Fruit fly (Drosophila melanogaster) whole organism, embryonic: ENCODE results near the gene crc.
A peak's percentile ranks its signal among the peaks of the same experiment; 100 is the strongest.

Experiments
- Aef1 ChIP-seq: fragments of 200-800 bp; sonication (Bioruptor generic); IDR thresholded peaks from 3 replicates; pipeline ENCODE4 v1.3.6; 2022; ENCODE audit warnings: missing biosample characterization, missing genetic modification characterization
- Antp ChIP-seq: fragments of 200-800 bp; sonication (Bioruptor generic); optimal IDR thresholded peaks from 3 replicates; lab custom pipeline; 2016; ENCODE audit warnings: missing biosample characterization, missing genetic modification characterization
- Bgb ChIP-seq: fragments of 200-800 bp; sonication (Bioruptor generic); IDR thresholded peaks from 2 replicates; pipeline ENCODE4 v1.3.6; 2022; ENCODE audit warnings: missing biosample characterization, missing genetic modification characterization; ENCODE audit not compliant: partially characterized antibody
- CG11723 ChIP-seq: fragments of 200-800 bp; sonication (Bioruptor generic); optimal IDR thresholded peaks from 2 replicates; lab custom pipeline; 2017; ENCODE audit warnings: missing biosample characterization, mild to moderate bottlenecking, missing genetic modification characterization
- CG12744 ChIP-seq: fragments of 200-800 bp; sonication (Bioruptor generic); optimal IDR thresholded peaks from 2 replicates; lab custom pipeline; 2016; ENCODE audit warnings: missing biosample characterization, missing genetic modification characterization
- CG13287 ChIP-seq: fragments of 200-800 bp; sonication (Bioruptor generic); IDR thresholded peaks from 2 replicates; pipeline ENCODE4 v1.3.6; 2022; ENCODE audit warnings: missing biosample characterization, missing genetic modification characterization; ENCODE audit not compliant: partially characterized antibody
- CG14441 ChIP-seq: fragments of 200-800 bp; sonication (Bioruptor generic); IDR thresholded peaks from 2 replicates; pipeline ENCODE4 v1.3.6; 2022; ENCODE audit warnings: missing biosample characterization, missing genetic modification characterization
- CG15073 ChIP-seq: fragments of 200-800 bp; sonication (Bioruptor generic); optimal IDR thresholded peaks from 2 replicates; lab custom pipeline; 2016; ENCODE audit warnings: missing biosample characterization, missing genetic modification characterization
- CG15601 ChIP-seq: fragments of 200-800 bp; sonication (Bioruptor generic); optimal IDR thresholded peaks from 3 replicates; lab custom pipeline; 2019; ENCODE audit warnings: missing biosample characterization, mild to moderate bottlenecking, missing genetic modification characterization, moderate library complexity
- CG18011 ChIP-seq: fragments of 200-800 bp; sonication (Bioruptor generic); optimal IDR thresholded peaks from 2 replicates; lab custom pipeline; 2017; ENCODE audit warnings: missing biosample characterization, missing genetic modification characterization, mild to moderate bottlenecking, moderate library complexity, missing genotype
- CG2116 ChIP-seq: fragments of 200-800 bp; sonication (Bioruptor generic); optimal IDR thresholded peaks from 3 replicates; lab custom pipeline; 2018; ENCODE audit warnings: missing biosample characterization, mild to moderate bottlenecking, missing genetic modification characterization
- CG2120 ChIP-seq: fragments of 200-800 bp; sonication (Bioruptor generic); optimal IDR thresholded peaks from 3 replicates; lab custom pipeline; 2016; ENCODE audit warnings: missing biosample characterization, missing genetic modification characterization
- CG2129 ChIP-seq: fragments of 200-800 bp; sonication (Bioruptor generic); IDR thresholded peaks from 2 replicates; pipeline ENCODE4 v1.3.6; 2022; ENCODE audit warnings: missing biosample characterization, missing genetic modification characterization; ENCODE audit not compliant: partially characterized antibody
- CG2678 ChIP-seq: fragments of 200-800 bp; sonication (Bioruptor generic); optimal IDR thresholded peaks from 3 replicates; lab custom pipeline; 2019; ENCODE audit warnings: missing biosample characterization, mild to moderate bottlenecking, missing genetic modification characterization, moderate library complexity
- CG30020 ChIP-seq: fragments of 200-800 bp; optimal IDR thresholded peaks from 2 replicates; lab custom pipeline; 2019; ENCODE audit warnings: missing biosample characterization, mild to moderate bottlenecking, missing genetic modification characterization, moderate library complexity
- CG32767 ChIP-seq: fragments of 200-800 bp; sonication (Bioruptor generic); IDR thresholded peaks from 2 replicates; pipeline ENCODE4 v1.3.6; 2022; ENCODE audit warnings: missing biosample characterization, missing genetic modification characterization
- CG3838 ChIP-seq: fragments of 200-800 bp; sonication (Bioruptor generic); optimal IDR thresholded peaks from 3 replicates; lab custom pipeline; 2016; ENCODE audit warnings: missing biosample characterization, missing genetic modification characterization
- CG4617 ChIP-seq: fragments of 200-800 bp; sonication (Bioruptor generic); optimal IDR thresholded peaks from 3 replicates; lab custom pipeline; 2016; ENCODE audit warnings: missing biosample characterization, missing genetic modification characterization, borderline replicate concordance
- CG6791 ChIP-seq: fragments of 200-800 bp; sonication (Bioruptor generic); IDR thresholded peaks from 3 replicates; pipeline ENCODE4 v1.3.6; 2022; ENCODE audit warnings: missing biosample characterization, missing genetic modification characterization; ENCODE audit not compliant: partially characterized antibody
- CG7372 ChIP-seq: fragments of 200-800 bp; sonication (Bioruptor generic); IDR thresholded peaks from 2 replicates; pipeline ENCODE4 v1.3.6; 2022; ENCODE audit warnings: missing biosample characterization, missing genetic modification characterization
- CG7745 ChIP-seq: fragments of 200-800 bp; sonication (Bioruptor generic); optimal IDR thresholded peaks from 2 replicates; lab custom pipeline; 2018; ENCODE audit warnings: missing biosample characterization, mild to moderate bottlenecking, missing genetic modification characterization, moderate library complexity
- CoRest ChIP-seq: fragments of 200-800 bp; sonication (Bioruptor generic); optimal IDR thresholded peaks from 3 replicates; lab custom pipeline; 2018; ENCODE audit warnings: missing biosample characterization, mild to moderate bottlenecking, missing genetic modification characterization, moderate library complexity
- HLH3B ChIP-seq: fragments of 200-800 bp; sonication (Bioruptor generic); IDR thresholded peaks from 2 replicates; pipeline ENCODE4 v1.3.6; 2022; ENCODE audit warnings: missing biosample characterization, missing genetic modification characterization
- Hmx ChIP-seq: fragments of 200-800 bp; sonication (Bioruptor generic); optimal IDR thresholded peaks from 2 replicates; lab custom pipeline; 2016; ENCODE audit warnings: missing biosample characterization, missing genetic modification characterization
- Hr78 ChIP-seq, 2 experiments: fragments of 200-800 bp in 1 of 2; fragments of >200 bp in 1 of 2; sonication (Bioruptor generic) in 1 of 2; optimal IDR thresholded peaks; 2 replicates each; lab custom pipeline; 2017 to 2019; ENCODE audit warnings: missing biosample characterization in 2 of 2, missing genetic modification characterization in 2 of 2, mild to moderate bottlenecking in 1 of 2, moderate library complexity in 1 of 2
- Mes4 ChIP-seq: fragments of 200-800 bp; sonication (Bioruptor generic); optimal IDR thresholded peaks from 2 replicates; lab custom pipeline; 2016; ENCODE audit warnings: missing biosample characterization, missing genetic modification characterization
- Nf-YA ChIP-seq: fragments of 200-800 bp; sonication (Bioruptor generic); IDR thresholded peaks from 2 replicates; pipeline ENCODE4 v1.3.6; 2022; ENCODE audit warnings: missing biosample characterization, missing genetic modification characterization
- Pdp1 ChIP-seq, 2 experiments: fragments of 200-800 bp; sonication (Bioruptor generic); optimal IDR thresholded peaks; 3 replicates each; lab custom pipeline; 2016; ENCODE audit warnings: missing biosample characterization in 2 of 2, missing genetic modification characterization in 2 of 2, mild to moderate bottlenecking in 1 of 2, moderate library complexity in 1 of 2
- Rx ChIP-seq: fragments of 200-800 bp; sonication (Bioruptor generic); IDR thresholded peaks from 2 replicates; pipeline ENCODE4 v1.3.6; 2022; ENCODE audit warnings: missing biosample characterization, missing genetic modification characterization
- Sin3A ChIP-seq: fragments of >200 bp; optimal IDR thresholded peaks from 2 replicates; lab custom pipeline; 2018
- Ssrp ChIP-seq: fragments of 200-800 bp; sonication (Bioruptor generic); optimal IDR thresholded peaks from 2 replicates; lab custom pipeline; 2018; ENCODE audit warnings: missing biosample characterization, mild to moderate bottlenecking, missing genetic modification characterization, moderate library complexity
- Vsx1 ChIP-seq: fragments of 200-800 bp; sonication (Bioruptor generic); optimal IDR thresholded peaks from 2 replicates; lab custom pipeline; 2017; ENCODE audit warnings: missing biosample characterization, mild to moderate bottlenecking, missing genetic modification characterization, missing genetic modification reagents
- ac ChIP-seq: fragments of 200-800 bp; sonication (Bioruptor generic); optimal IDR thresholded peaks from 3 replicates; lab custom pipeline; 2017; ENCODE audit warnings: missing biosample characterization, mild to moderate bottlenecking, missing genetic modification characterization
- ara ChIP-seq: fragments of 200-800 bp; sonication (Bioruptor generic); IDR thresholded peaks from 2 replicates; pipeline ENCODE4 v1.3.6; 2022; ENCODE audit warnings: missing biosample characterization, missing genetic modification characterization
- da ChIP-seq: fragments of 200-800 bp; sonication (Bioruptor generic); optimal IDR thresholded peaks from 2 replicates; lab custom pipeline; 2016; ENCODE audit warnings: missing biosample characterization, missing genetic modification characterization
- emc ChIP-seq: fragments of 200-800 bp; sonication (Bioruptor generic); optimal IDR thresholded peaks from 2 replicates; lab custom pipeline; 2016; ENCODE audit warnings: missing biosample characterization, missing genetic modification characterization
- eve ChIP-seq, 2 experiments: fragments of >200 bp; optimal IDR thresholded peaks; 2 replicates each; lab custom pipeline; 2017; ENCODE audit warnings: missing biosample characterization in 2 of 2, missing genetic modification characterization in 2 of 2
- gcm2 ChIP-seq: fragments of 200-800 bp; sonication (Bioruptor generic); optimal IDR thresholded peaks from 2 replicates; lab custom pipeline; 2016; ENCODE audit warnings: missing biosample characterization, missing genetic modification characterization
- grau ChIP-seq: fragments of 200-800 bp; optimal IDR thresholded peaks from 3 replicates; lab custom pipeline; 2019; ENCODE audit warnings: missing biosample characterization, mild to moderate bottlenecking, missing genetic modification characterization, moderate library complexity
- gsb ChIP-seq: fragments of 200-800 bp; sonication (Bioruptor generic); IDR thresholded peaks from 2 replicates; pipeline ENCODE4 v1.3.6; 2022; ENCODE audit warnings: missing biosample characterization, missing genetic modification characterization
- ind ChIP-seq: fragments of 200-800 bp; sonication (Bioruptor generic); optimal IDR thresholded peaks from 3 replicates; lab custom pipeline; 2016; ENCODE audit warnings: missing biosample characterization, missing genetic modification characterization
- nmo ChIP-seq: fragments of 200-800 bp; sonication (Bioruptor generic); optimal IDR thresholded peaks from 2 replicates; lab custom pipeline; 2018; ENCODE audit warnings: missing biosample characterization, mild to moderate bottlenecking, missing genetic modification characterization, moderate library complexity
- pan ChIP-seq, 4 experiments: fragments of >200 bp in 3 of 4; fragments of 200-800 bp in 1 of 4; sonication (Bioruptor generic) in 1 of 4; optimal IDR thresholded peaks in 3 of 4; IDR thresholded peaks in 1 of 4; 2 replicates each; pipeline versions ENCODE4 v1.3.6 to Lab custom; 2017 to 2022; ENCODE audit warnings: missing biosample characterization in 2 of 4, missing genetic modification characterization in 2 of 4, mixed read lengths in 1 of 4
- phol ChIP-seq: fragments of 200-800 bp; sonication (Bioruptor generic); optimal IDR thresholded peaks from 3 replicates; lab custom pipeline; 2018; ENCODE audit warnings: missing biosample characterization, mild to moderate bottlenecking, missing genetic modification characterization, moderate library complexity
- psq ChIP-seq: fragments of 200-800 bp; sonication (Bioruptor generic); optimal IDR thresholded peaks from 2 replicates; lab custom pipeline; 2017; ENCODE audit warnings: missing biosample characterization, missing genetic modification characterization
- repo ChIP-seq: fragments of 200-800 bp; sonication (Bioruptor generic); optimal IDR thresholded peaks from 2 replicates; lab custom pipeline; 2016; ENCODE audit warnings: missing biosample characterization, missing genetic modification characterization
- ro ChIP-seq: fragments of 200-800 bp; sonication (Bioruptor generic); IDR thresholded peaks from 2 replicates; pipeline ENCODE4 v1.3.6; 2022; ENCODE audit warnings: missing biosample characterization, missing genetic modification characterization
- sim ChIP-seq: fragments of 200-800 bp; sonication (Bioruptor generic); IDR thresholded peaks from 2 replicates; pipeline ENCODE4 v1.3.6; 2022; ENCODE audit warnings: missing biosample characterization, missing genetic modification characterization
- trh ChIP-seq: fragments of 200-800 bp; sonication (Bioruptor generic); optimal IDR thresholded peaks from 2 replicates; lab custom pipeline; 2016; ENCODE audit warnings: missing biosample characterization, missing genetic modification characterization
- twi ChIP-seq: fragments of 200-800 bp; optimal IDR thresholded peaks from 2 replicates; lab custom pipeline; 2019; ENCODE audit warnings: missing biosample characterization, mild to moderate bottlenecking, missing genetic modification characterization, moderate library complexity
- unc-4 ChIP-seq: fragments of 200-800 bp; sonication (Bioruptor generic); IDR thresholded peaks from 2 replicates; pipeline ENCODE4 v1.3.6; 2022; ENCODE audit warnings: missing biosample characterization, missing genetic modification characterization; ENCODE audit not compliant: partially characterized antibody

The crc gene

DNA sequence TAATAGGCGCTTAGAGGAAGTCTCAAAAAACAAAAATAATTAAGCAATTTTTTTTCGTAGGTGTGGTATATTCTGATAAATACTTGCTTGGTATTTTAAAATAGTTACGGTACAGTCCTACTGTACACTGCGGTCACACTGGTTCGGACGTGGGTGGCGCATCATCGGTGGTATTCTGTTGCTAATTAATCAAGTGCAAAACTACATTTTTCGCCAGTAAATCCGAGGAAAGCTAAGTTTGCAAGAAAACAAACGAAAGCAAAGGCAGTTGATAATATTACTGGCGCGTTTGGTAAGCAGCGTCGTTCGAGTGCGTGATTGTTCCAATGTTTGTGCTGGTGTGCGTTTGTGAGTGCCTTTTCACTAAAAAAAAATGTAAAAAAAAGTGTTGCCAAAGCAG lies 47.8 kb upstream of the crc start, which contains the start of gene CG8671 (continued):
- TF ChIP-seq CG15073 (GFP tag; lab: Kevin White, UChicago) (no peak), CG2116 (GFP tag; lab: Kevin White, UChicago) (no peak), CG7372 (no peak), sim (no peak), Ssrp (tag; lab: Kevin White, UChicago) (no peak), Hmx (GFP tag; lab: Kevin White, UChicago) (no peak), unc-4 (GFP tag; lab: Robert Waterston, UW) (no peak), grau (tag; lab: Kevin White, UChicago) (peak; percentile 40), repo (peak; percentile 29), CG7745 (no peak), Antp (GFP tag; lab: Kevin White, UChicago) (no peak), ind (no peak), CG4617 (GFP tag; lab: Kevin White, UChicago) (peak; percentile 83), Vsx1 (GFP tag; lab: Kevin White, UChicago) (peak; percentile 53), CG2678 (tag; lab: Kevin White, UChicago) (no peak), Nf-YA (no peak), trh (GFP tag; lab: Kevin White, UChicago) (no peak), CG13287 (GFP tag; lab: Robert Waterston, UW) (peak; percentile 47; the same call in 1 of the 2 replicates), Mes4 (no peak), CoRest (tag; lab: Kevin White, UChicago) (no peak), Bgb (peak; percentile 35; the same call in 1 of the 2 replicates), Rx (GFP tag; lab: Robert Waterston, UW) (no peak), CG30020 (peak; percentile 53), CG32767 (no peak; the same call in 1 of the 2 replicates), CG15601 (tag; lab: Kevin White, UChicago) (peak; percentile 7), eve (GFP tag; optimal IDR thresholded peaks at IDR 0.05; lab: Kevin White, UChicago) (no peak), HLH3B (GFP tag; lab: Robert Waterston, UW) (no peak), CG6791 (GFP tag; lab: Robert Waterston, UW) (no peak), CG18011 (GFP tag; lab: Kevin White, UChicago) (no peak), CG3838 (GFP tag; lab: Kevin White, UChicago) (no peak), psq (GFP tag; lab: Kevin White, UChicago) (no peak), pan (optimal IDR thresholded peaks at IDR 0.05; lab: Kevin White, UChicago) (no peak), pan (GFP tag; optimal IDR thresholded peaks at IDR 0.05 in 1 of 2, IDR thresholded peaks at IDR 0.05 in 1 of 2) (no peak), CG12744 (GFP tag; lab: Kevin White, UChicago) (no peak), gcm2 (no peak), nmo (GFP tag; lab: Kevin White, UChicago) (peak; percentile 28), emc (GFP tag; lab: Kevin White, UChicago) (no peak), gsb (no peak), Aef1 (GFP tag; lab: Robert Waterston, UW) (no peak), Hr78 (GFP tag; optimal IDR thresholded peaks at IDR 0.05; lab: Kevin White, UChicago) (no peak), Pdp1 (GFP tag; optimal IDR thresholded peaks at IDR 0.05; lab: Kevin White, UChicago) (peak in 1 of 2 experiments; percentile 44), CG2120 (GFP tag; lab: Kevin White, UChicago) (peak; percentile 1), twi (tag; lab: Kevin White, UChicago) (no peak), ara (GFP tag; lab: Robert Waterston, UW) (no peak), ac (GFP tag; lab: Kevin White, UChicago) (no peak), CG11723 (GFP tag; lab: Kevin White, UChicago) (no peak), ro (no peak), CG14441 (0 out of 2 replicates have a peak, but pooled peaks have one; percentile 12), CG2129 (GFP tag; lab: Robert Waterston, UW) (no peak), Sin3A (lab: Kevin White, UChicago) (peak; percentile 33), da (GFP tag; lab: Kevin White, UChicago) (no peak), phol (tag; lab: Kevin White, UChicago) (peak; percentile 2)
